Fruit fly (Drosophila melanogaster) Kc167 (cell line): Measurements from ENCODE around the gene red.

ENCODE experiments used
- Sin3A ChIP-seq: fragments of >200 bp; optimal IDR thresholded peaks from 2 replicates; lab custom pipeline; 2018; ENCODE audit warnings: missing external identifiers
- h ChIP-seq: fragments of >200 bp; optimal IDR thresholded peaks from 3 replicates; lab custom pipeline; 2018; ENCODE audit warnings: missing external identifiers
- insv ChIP-seq: fragments of >200 bp; optimal IDR thresholded peaks from 3 replicates; lab custom pipeline; 2018; ENCODE audit warnings: missing external identifiers
- psq ChIP-seq: fragments of >200 bp; optimal IDR thresholded peaks from 2 replicates; lab custom pipeline; 2017; ENCODE audit warnings: missing external identifiers
- ttk ChIP-seq: sonication (Bioruptor generic); optimal IDR thresholded peaks from 2 replicates; lab custom pipeline; 2017; ENCODE audit warnings: missing external identifiers

DNA sequence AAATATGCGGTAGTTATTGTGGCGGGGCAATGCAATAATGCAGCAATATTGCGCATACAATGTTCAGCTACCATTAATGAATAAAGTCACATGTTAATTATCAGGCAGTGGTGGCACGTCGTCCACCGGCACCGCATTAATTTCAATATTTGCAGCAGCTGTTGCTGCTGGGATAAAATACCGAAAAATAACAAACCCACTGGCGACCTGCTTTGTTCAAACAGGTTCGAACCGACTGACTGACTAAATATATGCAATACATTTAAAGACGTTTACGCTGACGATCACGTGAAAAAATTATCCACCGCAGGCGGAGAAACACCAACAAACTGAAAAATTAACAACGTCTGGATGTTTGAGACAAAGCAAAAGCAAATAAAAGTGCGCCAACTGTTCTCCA lies 8.6 kb downstream of the red start:
- TF ChIP-seq ttk (no peak), h (lab: Kevin White, UChicago) (no peak), psq (no peak), insv (no peak), Sin3A (lab: Kevin White, UChicago) (no peak)
